Worm (Caenorhabditis elegans) whole organism, L3 larva: ENCODE measurements around the gene C08H9.18.

Experiments
- R02D3.7 ChIP-seq: fragments of 150-350 bp; optimal IDR thresholded peaks from 2 replicates; lab custom pipeline; 2014; ENCODE audit warnings: missing biosample characterization, missing genetic modification characterization
- ZK546.5 ChIP-seq: sonication (generic microtip); optimal IDR thresholded peaks from 2 replicates; lab custom pipeline; 2017; ENCODE audit warnings: missing biosample characterization, missing genetic modification characterization
- aly-2 ChIP-seq: fragments of 150-350 bp; optimal IDR thresholded peaks from 2 replicates; lab custom pipeline; 2014; ENCODE audit warnings: missing biosample characterization, missing genetic modification characterization
- ama-1 ChIP-seq: fragments of 150-350 bp; optimal IDR thresholded peaks from 2 replicates; lab custom pipeline; 2018
- ceh-16 ChIP-seq: sonication (generic microtip); optimal IDR thresholded peaks from 2 replicates; lab custom pipeline; 2017; ENCODE audit warnings: missing biosample characterization, missing genetic modification characterization
- ceh-28 ChIP-seq: fragments of 150-350 bp; optimal IDR thresholded peaks from 2 replicates; lab custom pipeline; 2014; ENCODE audit warnings: missing biosample characterization, missing genetic modification reagents, missing genetic modification characterization
- ceh-82 ChIP-seq: fragments of 150-350 bp; optimal IDR thresholded peaks from 2 replicates; lab custom pipeline; 2014; ENCODE audit warnings: missing biosample characterization, missing genetic modification characterization
- ceh-9 ChIP-seq: sonication (generic microtip); optimal IDR thresholded peaks from 2 replicates; lab custom pipeline; 2018; ENCODE audit warnings: missing biosample characterization, missing genetic modification characterization
- daf-12 ChIP-seq: fragments of 150-350 bp; optimal IDR thresholded peaks from 2 replicates; lab custom pipeline; 2014; ENCODE audit warnings: missing biosample characterization, missing genetic modification reagents, missing genetic modification characterization
- egl-5 ChIP-seq: fragments of 150-350 bp; optimal IDR thresholded peaks from 2 replicates; lab custom pipeline; 2017; ENCODE audit warnings: missing biosample characterization, missing genetic modification reagents, missing genetic modification characterization, inconsistent platforms
- elt-2 ChIP-seq: sonication (generic microtip); optimal IDR thresholded peaks from 2 replicates; lab custom pipeline; 2016; ENCODE audit warnings: missing genetic modification reagents, mild to moderate bottlenecking, missing genetic modification characterization, missing compliant biosample characterization
- elt-3 ChIP-seq, 3 experiments: fragments of 150-350 bp in 1 of 3; sonication (generic microtip) in 2 of 3; optimal IDR thresholded peaks; 2 replicates in 2 of 3; 4 replicates in 1 of 3; lab custom pipeline; 2014 to 2017; ENCODE audit warnings: missing biosample characterization in 3 of 3, missing genetic modification characterization in 3 of 3
- eor-1 ChIP-seq, 2 experiments: fragments of 150-350 bp; optimal IDR thresholded peaks; 2 replicates each; lab custom pipeline; 2014 to 2018; ENCODE audit warnings: missing biosample characterization in 2 of 2, missing genetic modification characterization in 2 of 2
- fkh-10 ChIP-seq: sonication (generic microtip); optimal IDR thresholded peaks from 2 replicates; lab custom pipeline; 2017; ENCODE audit warnings: missing biosample characterization, missing genetic modification reagents, missing genetic modification characterization
- fkh-2 ChIP-seq: fragments of 150-350 bp; optimal IDR thresholded peaks from 2 replicates; lab custom pipeline; 2014; ENCODE audit warnings: missing biosample characterization, missing genetic modification reagents, missing genetic modification characterization
- hmg-11 ChIP-seq: sonication (generic microtip); optimal IDR thresholded peaks from 2 replicates; lab custom pipeline; 2016; ENCODE audit warnings: missing genetic modification characterization, missing compliant biosample characterization
- jun-1 ChIP-seq: fragments of 150-350 bp; optimal IDR thresholded peaks from 2 replicates; lab custom pipeline; 2014; ENCODE audit warnings: missing biosample characterization, missing genetic modification reagents, missing genetic modification characterization
- lin-15B ChIP-seq: fragments of 150-350 bp; optimal IDR thresholded peaks from 2 replicates; lab custom pipeline; 2014; ENCODE audit warnings: missing biosample characterization, missing genetic modification characterization
- mdl-1 ChIP-seq: fragments of 150-350 bp; optimal IDR thresholded peaks from 2 replicates; lab custom pipeline; 2014; ENCODE audit warnings: missing biosample characterization, missing genetic modification characterization
- mml-1 ChIP-seq: fragments of 150-350 bp; sonication (generic microtip); optimal IDR thresholded peaks from 3 replicates; lab custom pipeline; 2014; ENCODE audit warnings: missing biosample characterization, missing genetic modification characterization
- nfya-1 ChIP-seq: sonication (generic microtip); optimal IDR thresholded peaks from 2 replicates; lab custom pipeline; 2017; ENCODE audit warnings: missing genetic modification characterization, mild to moderate bottlenecking, missing compliant biosample characterization, antibody characterized with exemption, moderate library complexity; ENCODE audit not compliant: insufficient read depth
- nhr-11 ChIP-seq: fragments of 150-350 bp; optimal IDR thresholded peaks from 2 replicates; lab custom pipeline; 2014; ENCODE audit warnings: missing biosample characterization, missing genetic modification characterization
- nhr-12 ChIP-seq: fragments of 150-350 bp; optimal IDR thresholded peaks from 2 replicates; lab custom pipeline; 2014; ENCODE audit warnings: missing biosample characterization, missing genetic modification characterization
- nhr-23 ChIP-seq: fragments of 150-350 bp; optimal IDR thresholded peaks from 2 replicates; lab custom pipeline; 2014; ENCODE audit warnings: missing biosample characterization, missing genetic modification reagents, missing genetic modification characterization
- nhr-25 ChIP-seq: sonication (generic microtip); optimal IDR thresholded peaks from 2 replicates; lab custom pipeline; 2017; ENCODE audit warnings: missing biosample characterization, missing genetic modification characterization
- nhr-67 ChIP-seq: fragments of 150-350 bp; optimal IDR thresholded peaks from 2 replicates; lab custom pipeline; 2014; ENCODE audit warnings: missing biosample characterization, missing genetic modification characterization
- nhr-77 ChIP-seq: fragments of 150-350 bp; optimal IDR thresholded peaks from 2 replicates; lab custom pipeline; 2014; ENCODE audit warnings: missing biosample characterization, missing genetic modification characterization
- sea-2 ChIP-seq: fragments of 150-350 bp; sonication (generic microtip); optimal IDR thresholded peaks from 4 replicates; lab custom pipeline; 2014; ENCODE audit warnings: missing biosample characterization, missing genetic modification reagents, missing genetic modification characterization
- snpc-4 ChIP-seq: fragments of 150-350 bp; optimal IDR thresholded peaks from 2 replicates; lab custom pipeline; 2014; ENCODE audit warnings: missing biosample characterization, missing genetic modification characterization
- tbx-2 ChIP-seq: sonication (generic microtip); optimal IDR thresholded peaks from 2 replicates; lab custom pipeline; 2016; ENCODE audit warnings: mild to moderate bottlenecking, missing genetic modification characterization, missing compliant biosample characterization
- unc-39 ChIP-seq: sonication (generic microtip); optimal IDR thresholded peaks from 4 replicates; lab custom pipeline; 2017; ENCODE audit warnings: missing biosample characterization, missing genetic modification characterization
- unc-62 ChIP-seq: fragments of 150-350 bp; sonication (generic microtip); optimal IDR thresholded peaks from 4 replicates; lab custom pipeline; 2014; ENCODE audit warnings: missing biosample characterization, missing genetic modification reagents, missing genetic modification characterization
- zag-1 ChIP-seq: fragments of 150-350 bp; optimal IDR thresholded peaks from 2 replicates; lab custom pipeline; 2014; ENCODE audit warnings: missing biosample characterization, missing genetic modification characterization
- ztf-4 ChIP-seq: fragments of 150-350 bp; optimal IDR thresholded peaks from 2 replicates; lab custom pipeline; 2014; ENCODE audit warnings: missing biosample characterization, missing genetic modification characterization

C08H9.18 gene

DNA sequence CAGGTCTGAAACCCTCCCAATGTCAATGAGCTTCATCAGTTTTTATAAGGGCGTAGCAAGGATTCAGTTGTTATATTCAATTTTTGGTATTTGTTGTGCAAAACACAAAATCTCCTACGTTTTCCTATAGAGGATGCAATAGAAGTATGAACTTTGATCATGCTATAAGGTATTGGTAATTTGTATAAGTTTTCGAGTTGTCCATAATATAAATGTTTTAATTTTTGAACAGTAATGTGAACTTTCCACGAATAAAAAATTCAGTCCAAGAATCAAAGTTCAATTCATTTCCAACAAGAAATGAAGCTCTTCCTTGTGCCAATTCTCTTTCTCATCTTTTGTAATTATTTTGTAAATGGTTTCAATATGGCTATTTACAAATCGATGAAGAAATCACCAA lies 31.0 kb downstream of the C08H9.18 start, which contains the start of gene ZK938.12:
Gene ZK938.12 (plus strand): TSS at position 301 of the 400 bp plus-strand sequence.
- TF ChIP-seq hmg-11 (tag; lab: Kevin White, UChicago) (no peak), ZK546.5 (no peak), ceh-82 (no peak), nhr-11 (tag; lab: Kevin White, UChicago) (no peak), ceh-28 (no peak), nhr-67 (no peak), snpc-4 (tag; lab: Kevin White, UChicago) (no peak), ceh-16 (no peak), sea-2 (GFP tag; lab: Kevin White, UChicago) (no peak), unc-62 (GFP tag; lab: Kevin White, UChicago) (no peak), jun-1 (tag; lab: Kevin White, UChicago) (no peak), ama-1 (lab: Kevin White, UChicago) (no peak), fkh-2 (tag; lab: Kevin White, UChicago) (no peak), nhr-12 (tag; lab: Kevin White, UChicago) (no peak), mml-1 (tag; lab: Kevin White, UChicago) (no peak), fkh-10 (GFP tag; lab: Kevin White, UChicago) (no peak)

- TF ChIP-seq ztf-4 (tag; lab: Kevin White, UChicago) = no peak
Measured at ce11 chrII:9829108-9829507, 32.9 kb downstream of the C08H9.18 start, which contains the start of gene ZK938.1. ZK938.1 (plus strand) TSS chrII:9829408.

- no peak for TF ChIP-seq ama-1 (lab: Kevin White, UChicago)
Measured at ce11 chrII:9828502-9828901, 33.5 kb downstream of the C08H9.18 start.

DNA sequence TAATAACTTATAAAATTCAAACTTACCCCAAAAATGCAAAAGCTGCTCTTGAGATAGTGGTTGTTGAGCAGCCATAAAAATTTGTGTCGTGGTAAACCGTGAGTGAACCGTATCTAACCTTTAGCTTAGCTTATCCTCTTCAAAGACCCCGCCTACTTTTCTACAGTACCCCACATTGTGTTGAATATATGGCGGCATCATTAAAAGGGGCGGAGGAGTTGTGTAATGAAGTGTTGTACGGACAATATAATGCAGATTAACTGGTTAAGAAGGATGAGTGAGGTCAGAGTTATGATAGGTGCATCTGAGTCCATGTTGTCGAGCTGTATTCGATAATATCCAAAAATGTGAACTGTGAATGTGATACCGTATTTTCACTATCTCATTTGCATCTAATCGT lies 34.2 kb downstream of the C08H9.18 start, which contains the start of gene eyg-1:
Gene eyg-1 (minus strand): TSS at position 101 of the 400 bp plus-strand sequence.
- TF ChIP-seq nhr-23 (tag; lab: Kevin White, UChicago) (no peak), unc-39 (tag; lab: Kevin White, UChicago) (no peak), tbx-2 (no peak), R02D3.7 (tag; lab: Kevin White, UChicago) (no peak), ceh-16 (no peak), nhr-25 (no peak), hmg-11 (tag; lab: Kevin White, UChicago) (no peak), egl-5 (tag; lab: Kevin White, UChicago) (no peak), nhr-77 (tag; lab: Kevin White, UChicago) (no peak), jun-1 (tag; lab: Kevin White, UChicago) (no peak), elt-3 (tag; optimal IDR thresholded peaks at IDR 0.05; lab: Kevin White, UChicago) (no peak), ceh-9 (tag; lab: Kevin White, UChicago) (no peak), aly-2 (tag; lab: Kevin White, UChicago) (no peak), daf-12 (tag; lab: Kevin White, UChicago) (no peak), eor-1 (tag; optimal IDR thresholded peaks at IDR 0.05; lab: Kevin White, UChicago) (no peak), nfya-1 (no peak), nhr-12 (tag; lab: Kevin White, UChicago) (no peak), unc-62 (GFP tag; lab: Kevin White, UChicago) (no peak), nhr-67 (no peak)

DNA sequence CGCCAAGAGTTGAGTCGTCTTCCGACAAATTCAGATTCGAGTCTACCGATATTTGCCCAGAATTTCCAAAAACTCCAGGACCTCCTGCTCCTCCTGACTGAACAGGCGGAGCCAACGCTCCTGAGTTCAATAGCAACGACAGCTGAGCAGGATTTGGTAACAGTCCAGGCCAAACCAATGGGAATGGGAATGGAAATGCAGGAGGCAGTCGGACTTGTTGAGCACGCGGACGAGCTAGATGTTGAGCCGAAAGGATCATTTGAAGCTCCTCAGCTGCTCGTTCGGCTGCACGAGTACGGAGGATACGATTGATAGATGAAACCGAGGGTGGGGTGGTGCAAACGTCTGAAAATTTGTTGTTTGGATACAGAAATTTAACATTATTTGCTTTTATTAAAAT lies 35.1 kb downstream of the C08H9.18 start:
- TF ChIP-seq snpc-4 (tag; lab: Kevin White, UChicago) = no peak
- TF ChIP-seq nhr-23 (tag; lab: Kevin White, UChicago) = no peak
- no peak for TF ChIP-seq elt-2 (tag; lab: Kevin White, UChicago)
- no peak for TF ChIP-seq ama-1 (lab: Kevin White, UChicago)
- no peak for TF ChIP-seq lin-15B (tag; lab: Kevin White, UChicago)
- no peak for TF ChIP-seq mdl-1
- no peak for TF ChIP-seq sea-2 (GFP tag; lab: Kevin White, UChicago)
- TF ChIP-seq zag-1 (tag; lab: Kevin White, UChicago) = no peak
